Fruit fly (Drosophila melanogaster) whole organism, embryonic: ENCODE data around the gene sra.
A peak's percentile ranks its signal among the peaks of the same experiment; 100 is the strongest.

Source experiments
- Aef1 ChIP-seq: fragments of 200-800 bp; sonication (Bioruptor generic); IDR thresholded peaks from 3 replicates; pipeline ENCODE4 v1.3.6; 2022; ENCODE audit warnings: missing biosample characterization, missing genetic modification characterization
- Atf-2 ChIP-seq: fragments of 200-800 bp; sonication (Bioruptor generic); optimal IDR thresholded peaks from 2 replicates; lab custom pipeline; 2016; ENCODE audit warnings: missing biosample characterization, missing genetic modification characterization
- Bteb2 ChIP-seq: fragments of 200-800 bp; sonication (Bioruptor generic); optimal IDR thresholded peaks from 2 replicates; lab custom pipeline; 2016; ENCODE audit warnings: missing biosample characterization, missing genetic modification characterization
- CG10147 ChIP-seq: fragments of 200-800 bp; sonication (Bioruptor generic); optimal IDR thresholded peaks from 2 replicates; lab custom pipeline; 2019; ENCODE audit warnings: missing biosample characterization, mild to moderate bottlenecking, missing genetic modification characterization, moderate library complexity
- CG10462 ChIP-seq: fragments of 200-800 bp; sonication (Bioruptor generic); optimal IDR thresholded peaks from 2 replicates; lab custom pipeline; 2016; ENCODE audit warnings: missing biosample characterization, missing genetic modification characterization
- CG12744 ChIP-seq: fragments of 200-800 bp; sonication (Bioruptor generic); optimal IDR thresholded peaks from 2 replicates; lab custom pipeline; 2016; ENCODE audit warnings: missing biosample characterization, missing genetic modification characterization
- CG13287 ChIP-seq: fragments of 200-800 bp; sonication (Bioruptor generic); IDR thresholded peaks from 2 replicates; pipeline ENCODE4 v1.3.6; 2022; ENCODE audit warnings: missing biosample characterization, missing genetic modification characterization; ENCODE audit not compliant: partially characterized antibody
- CG14014 ChIP-seq: fragments of 200-800 bp; sonication (Bioruptor generic); IDR thresholded peaks from 2 replicates; pipeline ENCODE4 v1.3.6; 2022; ENCODE audit warnings: missing biosample characterization, missing genetic modification characterization
- CG15479 ChIP-seq: fragments of 200-800 bp; sonication (Bioruptor generic); optimal IDR thresholded peaks from 3 replicates; lab custom pipeline; 2019; ENCODE audit warnings: missing biosample characterization, mild to moderate bottlenecking, missing genetic modification characterization, moderate library complexity
- CG17385 ChIP-seq: fragments of 200-800 bp; sonication (Bioruptor generic); optimal IDR thresholded peaks from 3 replicates; lab custom pipeline; 2018; ENCODE audit warnings: missing biosample characterization, mild to moderate bottlenecking, missing genetic modification characterization
- CG17829 ChIP-seq: fragments of 200-800 bp; optimal IDR thresholded peaks from 2 replicates; lab custom pipeline; 2019; ENCODE audit warnings: missing biosample characterization, mild to moderate bottlenecking, missing genetic modification characterization, moderate library complexity
- CG2116 ChIP-seq: fragments of 200-800 bp; sonication (Bioruptor generic); optimal IDR thresholded peaks from 3 replicates; lab custom pipeline; 2018; ENCODE audit warnings: missing biosample characterization, mild to moderate bottlenecking, missing genetic modification characterization
- CG2120 ChIP-seq: fragments of 200-800 bp; sonication (Bioruptor generic); optimal IDR thresholded peaks from 3 replicates; lab custom pipeline; 2016; ENCODE audit warnings: missing biosample characterization, missing genetic modification characterization
- CG32767 ChIP-seq: fragments of 200-800 bp; sonication (Bioruptor generic); IDR thresholded peaks from 2 replicates; pipeline ENCODE4 v1.3.6; 2022; ENCODE audit warnings: missing biosample characterization, missing genetic modification characterization
- CG4360 ChIP-seq: fragments of 200-800 bp; sonication (Bioruptor generic); IDR thresholded peaks from 2 replicates; pipeline ENCODE4 v1.3.6; 2022; ENCODE audit warnings: missing biosample characterization, missing genetic modification characterization
- D19A ChIP-seq: fragments of 200-800 bp; optimal IDR thresholded peaks from 3 replicates; lab custom pipeline; 2019; ENCODE audit warnings: missing biosample characterization, mild to moderate bottlenecking, missing genetic modification characterization, moderate library complexity
- Dip2 ChIP-seq: fragments of 200-800 bp; sonication (Bioruptor generic); IDR thresholded peaks from 2 replicates; pipeline ENCODE4 v1.3.6; 2022; ENCODE audit warnings: missing biosample characterization, missing genetic modification characterization
- Drgx ChIP-seq: fragments of 200-800 bp; sonication (Bioruptor generic); IDR thresholded peaks from 2 replicates; pipeline ENCODE4 v1.3.6; 2022; ENCODE audit warnings: missing biosample characterization, missing genetic modification characterization
- ERR ChIP-seq: fragments of 200-800 bp; sonication (Bioruptor generic); optimal IDR thresholded peaks from 2 replicates; lab custom pipeline; 2016; ENCODE audit warnings: missing biosample characterization, missing genetic modification characterization
- Eip74EF ChIP-seq, 2 experiments: fragments of 200-800 bp in 1 of 2; fragments of >200 bp in 1 of 2; sonication (Bioruptor generic) in 1 of 2; optimal IDR thresholded peaks; 2 replicates each; lab custom pipeline; 2017 to 2019; ENCODE audit warnings: missing biosample characterization in 2 of 2, missing genetic modification characterization in 2 of 2, mild to moderate bottlenecking in 1 of 2, moderate library complexity in 1 of 2
- Fer1 ChIP-seq: fragments of 200-800 bp; sonication (Bioruptor generic); optimal IDR thresholded peaks from 2 replicates; lab custom pipeline; 2017; ENCODE audit warnings: missing biosample characterization, mild to moderate bottlenecking, missing genetic modification characterization
- Fer3 ChIP-seq: fragments of 200-800 bp; sonication (Bioruptor generic); optimal IDR thresholded peaks from 2 replicates; lab custom pipeline; 2018; ENCODE audit warnings: missing biosample characterization, mild to moderate bottlenecking, missing genetic modification characterization, moderate library complexity
- HHEX ChIP-seq: fragments of 200-800 bp; sonication (Bioruptor generic); optimal IDR thresholded peaks from 3 replicates; lab custom pipeline; 2017; ENCODE audit warnings: missing biosample characterization, mild to moderate bottlenecking, missing genetic modification characterization, missing genetic modification reagents
- Rfx ChIP-seq: fragments of 200-800 bp; sonication (Bioruptor generic); IDR thresholded peaks from 2 replicates; pipeline ENCODE4 v1.3.6; 2022; ENCODE audit warnings: missing biosample characterization, missing genetic modification characterization
- Trl ChIP-seq, 3 experiments: fragments of >200 bp in 2 of 3; fragments of 200-800 bp in 1 of 3; sonication (Bioruptor generic) in 1 of 3; optimal IDR thresholded peaks; 2 replicates in 1 of 3; 3 replicates in 2 of 3; lab custom pipeline; 2016 to 2017; ENCODE audit warnings: missing biosample characterization in 1 of 3, missing genetic modification characterization in 1 of 3
- aop ChIP-seq: fragments of 200-800 bp; sonication (Bioruptor generic); IDR thresholded peaks from 2 replicates; pipeline ENCODE4 v1.3.6; 2022; ENCODE audit warnings: missing biosample characterization, missing genetic modification characterization
- ap ChIP-seq: fragments of 200-800 bp; sonication (Bioruptor generic); IDR thresholded peaks from 2 replicates; pipeline ENCODE4 v1.3.6; 2022; ENCODE audit warnings: missing biosample characterization, missing genetic modification characterization
- bigmax ChIP-seq: fragments of 200-800 bp; sonication (Bioruptor generic); optimal IDR thresholded peaks from 2 replicates; lab custom pipeline; 2018; ENCODE audit warnings: missing biosample characterization, mild to moderate bottlenecking, missing genetic modification characterization
- bowl ChIP-seq: fragments of 200-800 bp; sonication (Bioruptor generic); IDR thresholded peaks from 2 replicates; pipeline ENCODE4 v1.3.6; 2022; ENCODE audit warnings: missing biosample characterization, missing genetic modification characterization
- cwo ChIP-seq: fragments of 200-800 bp; sonication (Bioruptor generic); optimal IDR thresholded peaks from 3 replicates; lab custom pipeline; 2017; ENCODE audit warnings: missing biosample characterization, missing genetic modification characterization, mild to moderate bottlenecking, moderate library complexity, missing genetic modification reagents
- dmrt99B ChIP-seq: fragments of 200-800 bp; sonication (Bioruptor generic); optimal IDR thresholded peaks from 2 replicates; lab custom pipeline; 2018; ENCODE audit warnings: missing biosample characterization, mild to moderate bottlenecking, missing genetic modification characterization, moderate library complexity
- fd102C ChIP-seq: fragments of 200-800 bp; sonication (Bioruptor generic); optimal IDR thresholded peaks from 2 replicates; lab custom pipeline; 2018; ENCODE audit warnings: missing biosample characterization, mild to moderate bottlenecking, missing genetic modification characterization, moderate library complexity
- ind ChIP-seq: fragments of 200-800 bp; sonication (Bioruptor generic); optimal IDR thresholded peaks from 3 replicates; lab custom pipeline; 2016; ENCODE audit warnings: missing biosample characterization, missing genetic modification characterization
- knrl ChIP-seq: fragments of 200-800 bp; sonication (Bioruptor generic); IDR thresholded peaks from 3 replicates; pipeline ENCODE4 v1.3.6; 2022; ENCODE audit warnings: missing biosample characterization, missing genetic modification characterization; ENCODE audit not compliant: partially characterized antibody
- lbe ChIP-seq: fragments of 200-800 bp; sonication (Bioruptor generic); optimal IDR thresholded peaks from 2 replicates; lab custom pipeline; 2016; ENCODE audit warnings: missing biosample characterization, mild to moderate bottlenecking, missing genetic modification characterization
- lmd ChIP-seq: fragments of 200-800 bp; sonication (Bioruptor generic); IDR thresholded peaks from 2 replicates; pipeline ENCODE4 v1.3.6; 2022; ENCODE audit warnings: missing biosample characterization, missing genetic modification characterization
- onecut ChIP-seq: fragments of 200-800 bp; sonication (Bioruptor generic); IDR thresholded peaks from 2 replicates; pipeline ENCODE4 v1.3.6; 2022; ENCODE audit warnings: missing biosample characterization, missing genetic modification characterization
- pan ChIP-seq, 4 experiments: fragments of >200 bp in 3 of 4; fragments of 200-800 bp in 1 of 4; sonication (Bioruptor generic) in 1 of 4; optimal IDR thresholded peaks in 3 of 4; IDR thresholded peaks in 1 of 4; 2 replicates each; pipeline versions ENCODE4 v1.3.6 to Lab custom; 2017 to 2022; ENCODE audit warnings: missing biosample characterization in 2 of 4, missing genetic modification characterization in 2 of 4, mixed read lengths in 1 of 4
- row ChIP-seq: fragments of 200-800 bp; sonication (Bioruptor generic); IDR thresholded peaks from 3 replicates; pipeline ENCODE4 v1.3.6; 2022; ENCODE audit warnings: missing biosample characterization, missing genetic modification characterization
- seq ChIP-seq: fragments of 200-800 bp; sonication (Bioruptor generic); IDR thresholded peaks from 2 replicates; pipeline ENCODE4 v1.3.6; 2022; ENCODE audit warnings: missing biosample characterization, missing genetic modification characterization
- shn ChIP-seq: fragments of 200-800 bp; sonication (Bioruptor generic); optimal IDR thresholded peaks from 3 replicates; lab custom pipeline; 2016; ENCODE audit warnings: missing biosample characterization, missing genetic modification characterization
- sr ChIP-seq: fragments of 200-800 bp; sonication (Bioruptor generic); IDR thresholded peaks from 3 replicates; pipeline ENCODE4 v1.3.6; 2022; ENCODE audit warnings: missing biosample characterization, missing genetic modification characterization
- tna ChIP-seq: fragments of 200-800 bp; sonication (Bioruptor generic); IDR thresholded peaks from 2 replicates; pipeline ENCODE4 v1.3.6; 2022; ENCODE audit warnings: missing biosample characterization, missing genetic modification characterization; ENCODE audit not compliant: partially characterized antibody
- usp ChIP-seq: fragments of >200 bp; optimal IDR thresholded peaks from 2 replicates; lab custom pipeline; 2017; ENCODE audit warnings: missing biosample characterization, missing genetic modification characterization
- zen ChIP-seq: fragments of 200-800 bp; sonication (Bioruptor generic); optimal IDR thresholded peaks from 3 replicates; lab custom pipeline; 2018; ENCODE audit warnings: missing biosample characterization, mild to moderate bottlenecking, missing genetic modification characterization, moderate library complexity

The sra gene

dm6 chr3R:16186791-16187681 lies at the start of gene sra (continued):
- TF ChIP-seq Atf-2 (GFP tag; lab: Kevin White, UChicago) (no peak), bigmax (GFP tag; lab: Kevin White, UChicago) (peak; percentile 61), Bteb2 (GFP tag; lab: Kevin White, UChicago) (peak; percentile 22), tna (GFP tag; lab: Robert Waterston, UW) (peak; percentile 95), lmd (GFP tag; lab: Robert Waterston, UW) (no peak), Fer3 (tag; lab: Kevin White, UChicago) (peak; percentile 25), Eip74EF (GFP tag; optimal IDR thresholded peaks at IDR 0.05; lab: Kevin White, UChicago) (no peak), lbe (no peak), ERR (GFP tag; lab: Kevin White, UChicago) (peak; percentile 25), ap (GFP tag; lab: Robert Waterston, UW) (no peak), sr (GFP tag; lab: Robert Waterston, UW) (0 out of 3 replicates have a peak, but pooled peaks have one; percentile 17), bowl (GFP tag; lab: Robert Waterston, UW) (no peak), Trl (optimal IDR thresholded peaks at IDR 0.05; lab: Kevin White, UChicago) (no peak), Trl (GFP tag; optimal IDR thresholded peaks at IDR 0.05; lab: Kevin White, UChicago) (peak; percentile 49), row (GFP tag; lab: Robert Waterston, UW) (peak; percentile 38; the same call in 2 of the 3 replicates), Dip2 (GFP tag; lab: Robert Waterston, UW) (no peak), CG13287 (GFP tag; lab: Robert Waterston, UW) (peak; percentile 99), CG32767 (GFP tag; lab: Robert Waterston, UW) (no peak), fd102C (GFP tag; lab: Kevin White, UChicago) (no peak), CG17385 (GFP tag; lab: Kevin White, UChicago) (peak; percentile 37), onecut (GFP tag; lab: Robert Waterston, UW) (no peak; the same call in 1 of the 2 replicates), CG2120 (peak; percentile 47), D19A (tag; lab: Kevin White, UChicago) (peak; percentile 14), CG15479 (GFP tag; lab: Kevin White, UChicago) (no peak), Aef1 (no peak), CG12744 (GFP tag; lab: Kevin White, UChicago) (peak; percentile 2), usp (GFP tag; lab: Kevin White, UChicago) (no peak), knrl (GFP tag; lab: Robert Waterston, UW) (peak; percentile 92), aop (GFP tag; lab: Robert Waterston, UW) (no peak), ind (GFP tag; lab: Kevin White, UChicago) (no peak), Rfx (peak; percentile 58), CG10462 (GFP tag; lab: Kevin White, UChicago) (no peak), pan (optimal IDR thresholded peaks at IDR 0.05; lab: Kevin White, UChicago) (no peak), pan (GFP tag; optimal IDR thresholded peaks at IDR 0.05 in 1 of 2, IDR thresholded peaks at IDR 0.05 in 1 of 2) (no peak), Fer1 (GFP tag; lab: Kevin White, UChicago) (peak; percentile 59), zen (tag; lab: Kevin White, UChicago) (no peak), HHEX (GFP tag; lab: Kevin White, UChicago) (no peak), seq (0 out of 2 replicates have a peak, but pooled peaks have one; percentile 16), CG14014 (GFP tag; lab: Robert Waterston, UW) (peak; percentile 33; the same call in 1 of the 2 replicates), Drgx (GFP tag; lab: Robert Waterston, UW) (0 out of 2 replicates have a peak, but pooled peaks have one; percentile 12), CG17829 (tag; lab: Kevin White, UChicago) (peak; percentile 72), dmrt99B (tag; lab: Kevin White, UChicago) (no peak), shn (no peak), CG4360 (GFP tag; lab: Robert Waterston, UW) (peak; percentile 69), cwo (GFP tag; lab: Kevin White, UChicago) (no peak), CG2116 (GFP tag; lab: Kevin White, UChicago) (peak; percentile 79), CG10147 (GFP tag; lab: Kevin White, UChicago) (peak; percentile 42)
